Worm (Caenorhabditis elegans): ENCODE data around the gene R10H10.4.

DNA sequence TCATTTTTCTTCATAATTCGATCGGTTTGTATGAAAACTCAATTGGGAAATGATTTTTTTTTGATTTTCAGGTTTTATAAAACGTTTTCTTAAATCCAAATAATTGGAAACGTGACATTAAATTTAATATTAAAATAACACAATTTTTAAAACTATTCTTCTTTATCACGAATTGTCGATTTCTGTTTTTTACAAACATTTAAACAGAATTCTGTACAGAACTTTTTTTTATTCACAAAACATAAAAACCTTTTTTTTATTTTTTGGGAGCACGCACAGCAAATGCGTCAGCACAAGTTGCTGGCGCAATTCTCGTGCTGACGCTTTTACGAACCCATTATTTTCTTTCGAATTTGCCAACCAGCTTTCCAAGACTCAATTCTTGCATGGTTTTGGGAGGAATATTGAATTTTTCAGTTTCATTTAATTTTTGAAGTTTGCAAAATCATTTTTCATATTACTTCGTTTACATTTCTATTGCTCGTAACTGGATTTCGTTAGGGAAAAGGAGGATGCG lies 20.9 kb downstream of the R10H10.4 start, which contains the start of gene mpz-5:
- TF ChIP-seq ceh-36 (tag; optimal IDR thresholded peaks at IDR 0.05) = peak; percentile 13
- no peak for TF ChIP-seq ama-1 (optimal IDR thresholded peaks at IDR 0.05)
- TF ChIP-seq ceh-13 (GFP tag; optimal IDR thresholded peaks at IDR 0.05) = no peak
- no peak for TF ChIP-seq tra-4 (tag; optimal IDR thresholded peaks at IDR 0.05)
- no peak; the same call in 1 of the 2 replicates for TF ChIP-seq pes-1 (GFP tag; IDR thresholded peaks at IDR 0.05)

Data from whole organism, early embryonic.